Fruit fly (Drosophila melanogaster): ENCODE results near the gene Apc2.

dm6 chr3R:24162774-24163555, 801 bp upstream of the Apc2 start, which contains the start of gene mRpS24:
- TF ChIP-seq lola (GFP tag; optimal IDR thresholded peaks at IDR 0.05) (no peak), tai (GFP tag; optimal IDR thresholded peaks at IDR 0.05) (no peak), pan (optimal IDR thresholded peaks at IDR 0.05) (no peak), CrebA (GFP tag; optimal IDR thresholded peaks at IDR 0.05; ENCODE audit: borderline replicate concordance) (no peak), Dfd (GFP tag; optimal IDR thresholded peaks at IDR 0.05) (no peak), foxo (GFP tag; optimal IDR thresholded peaks at IDR 0.05) (no peak)

All from whole organism, wandering third instar larva.